Fruit fly (Drosophila melanogaster): Measurements from ENCODE around the gene CG43220.

CG43220 gene

DNA sequence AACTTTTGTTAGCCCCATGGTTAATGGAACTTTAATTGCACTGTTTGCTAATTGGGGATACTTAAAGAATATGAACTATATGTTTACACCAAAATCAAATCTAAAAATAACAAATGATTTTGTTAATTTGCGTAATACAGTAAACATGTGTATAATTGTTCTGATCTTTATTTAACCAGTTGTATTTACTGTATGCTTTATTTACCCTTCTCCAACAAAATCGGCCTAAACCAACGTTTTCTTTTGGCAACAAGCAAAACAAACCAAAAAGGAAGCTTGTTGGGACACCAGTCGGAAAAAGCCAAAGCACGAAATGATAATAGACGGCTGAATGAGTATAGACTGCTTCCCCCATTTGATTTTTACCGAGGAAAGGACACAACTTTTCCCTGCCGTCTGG lies 15.7 kb upstream of the CG43220 start (continued):
- TF ChIP-seq Usf (GFP tag; optimal IDR thresholded peaks at IDR 0.05) (no peak), oc (tag; optimal IDR thresholded peaks at IDR 0.05) (no peak), CG10147 (GFP tag; optimal IDR thresholded peaks at IDR 0.05) (peak; percentile 59), zen (tag; optimal IDR thresholded peaks at IDR 0.05) (no peak), Poxn (GFP tag; IDR thresholded peaks at IDR 0.05) (no peak), CG2712 (tag; optimal IDR thresholded peaks at IDR 0.05) (no peak), CG1792 (GFP tag; optimal IDR thresholded peaks at IDR 0.05) (peak; percentile 22), Xrp1 (GFP tag; IDR thresholded peaks at IDR 0.05) (no peak), CG8944 (GFP tag; optimal IDR thresholded peaks at IDR 0.05) (no peak), fd3F (GFP tag; optimal IDR thresholded peaks at IDR 0.05) (peak; percentile 89), CG3838 (GFP tag; optimal IDR thresholded peaks at IDR 0.05) (no peak), hkb (optimal IDR thresholded peaks at IDR 0.05) (no peak), hkb (GFP tag; IDR thresholded peaks at IDR 0.05) (peak; percentile 65), CG34376 (GFP tag; optimal IDR thresholded peaks at IDR 0.05) (peak; percentile 57), PHDP (tag; optimal IDR thresholded peaks at IDR 0.05) (peak; percentile 85), vnd (GFP tag; IDR thresholded peaks at IDR 0.05; ENCODE audit: partially characterized antibody) (no peak), lab (GFP tag; optimal IDR thresholded peaks at IDR 0.05) (peak; percentile 95), grn (GFP tag; optimal IDR thresholded peaks at IDR 0.05) (no peak), CG17829 (tag; optimal IDR thresholded peaks at IDR 0.05) (no peak), pfk (GFP tag; optimal IDR thresholded peaks at IDR 0.05) (peak; percentile 16), CG34422 (GFP tag; IDR thresholded peaks at IDR 0.05) (peak; percentile 42; the same call in 1 of the 3 replicates), zfh2 (GFP tag; optimal IDR thresholded peaks at IDR 0.05) (peak; percentile 33), CG5953 (GFP tag; IDR thresholded peaks at IDR 0.05) (no peak), so (GFP tag; IDR thresholded peaks at IDR 0.05) (no peak; the same call in 2 of the 3 replicates), CG10543 (GFP tag; optimal IDR thresholded peaks at IDR 0.05) (peak; percentile 69), Hr51 (GFP tag; optimal IDR thresholded peaks at IDR 0.05) (peak in 1 of 2 experiments; percentile 9), maf-S (GFP tag; optimal IDR thresholded peaks at IDR 0.05) (peak; percentile 46), Hmx (GFP tag; optimal IDR thresholded peaks at IDR 0.05) (no peak), CG5180 (GFP tag; optimal IDR thresholded peaks at IDR 0.05) (no peak), Hsf (GFP tag; optimal IDR thresholded peaks at IDR 0.05) (peak; percentile 17), ara (GFP tag; IDR thresholded peaks at IDR 0.05) (no peak), Gsc (GFP tag; IDR thresholded peaks at IDR 0.05) (no peak), sob (GFP tag; IDR thresholded peaks at IDR 0.05) (peak; percentile 78; the same call in 1 of the 2 replicates), Ets97D (GFP tag; optimal IDR thresholded peaks at IDR 0.05) (no peak), CG18011 (GFP tag; optimal IDR thresholded peaks at IDR 0.05) (peak; percentile 57), lmd (GFP tag; IDR thresholded peaks at IDR 0.05) (no peak; the same call in 1 of the 2 replicates), dpn (GFP tag; optimal IDR thresholded peaks at IDR 0.05) (peak in 1 of 2 experiments; percentile 80), sug (tag; optimal IDR thresholded peaks at IDR 0.05) (peak; percentile 66), CG31224 (GFP tag; IDR thresholded peaks at IDR 0.05) (no peak), Sry-δ (GFP tag; optimal IDR thresholded peaks at IDR 0.05) (peak; percentile 14), pb (GFP tag; optimal IDR thresholded peaks at IDR 0.05) (no peak), CrebB (tag; optimal IDR thresholded peaks at IDR 0.05) (peak; percentile 69), CG11398 (GFP tag; optimal IDR thresholded peaks at IDR 0.05) (peak; percentile 47), Adf1 (GFP tag; IDR thresholded peaks at IDR 0.05) (peak; percentile 66), CG31365 (tag; optimal IDR thresholded peaks at IDR 0.05) (peak; percentile 37), CG15601 (tag; optimal IDR thresholded peaks at IDR 0.05) (no peak), CG9727 (GFP tag; optimal IDR thresholded peaks at IDR 0.05) (peak; percentile 55), CG9215 (GFP tag; IDR thresholded peaks at IDR 0.05) (no peak), yki (optimal IDR thresholded peaks at IDR 0.05) (no peak), gem (tag; optimal IDR thresholded peaks at IDR 0.05) (no peak), CG8290 (GFP tag; optimal IDR thresholded peaks at IDR 0.05) (no peak), CG8290 (tag; optimal IDR thresholded peaks at IDR 0.05) (peak in 1 of 2 experiments; percentile 95)
